Fruit fly (Drosophila melanogaster): ENCODE results near the gene Ada.

Gene Ada

DNA sequence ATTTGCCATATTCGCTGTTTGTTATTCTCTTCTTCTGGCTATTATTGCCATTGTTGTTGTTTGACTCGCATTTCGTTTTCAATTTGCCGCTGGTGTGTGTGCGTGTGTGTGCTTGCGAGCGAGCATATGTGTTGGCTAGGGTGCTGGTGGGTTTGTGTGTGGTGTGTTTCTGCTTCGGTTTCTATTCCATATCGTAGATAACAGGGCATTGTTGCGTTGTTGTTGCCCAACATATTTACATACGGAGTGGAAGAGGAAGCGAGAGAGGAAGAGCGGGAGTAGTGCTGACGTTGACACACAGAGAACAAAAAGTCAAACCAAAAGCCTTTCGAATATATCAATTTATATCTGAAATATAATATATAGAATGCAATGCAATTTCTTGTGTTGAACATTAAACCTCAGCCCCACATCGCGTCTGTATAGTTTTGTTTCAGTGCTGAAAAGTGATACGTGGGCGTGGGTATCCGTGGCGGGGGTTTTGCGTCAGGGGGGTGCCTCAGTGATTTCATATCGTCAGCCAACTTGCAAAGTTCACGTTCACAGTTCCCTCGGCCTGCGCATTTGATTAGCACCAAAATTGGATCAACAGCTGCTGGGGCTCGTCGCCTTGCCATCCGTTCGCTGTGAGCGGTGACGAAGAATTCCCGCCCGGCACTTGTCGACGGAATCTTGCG lies 10.4 kb upstream of the Ada start:
- peak; percentile 51 for TF ChIP-seq CG18262 (tag; optimal IDR thresholded peaks at IDR 0.05)
- TF ChIP-seq dm (GFP tag; optimal IDR thresholded peaks at IDR 0.05): no peak
- peak; percentile 0 for TF ChIP-seq nom (GFP tag; optimal IDR thresholded peaks at IDR 0.05)
- no peak for TF ChIP-seq ac (GFP tag; optimal IDR thresholded peaks at IDR 0.05)
- no peak for TF ChIP-seq Mrtf (GFP tag; IDR thresholded peaks at IDR 0.05)
- peak; percentile 78 for TF ChIP-seq CG12391 (tag; optimal IDR thresholded peaks at IDR 0.05)
- TF ChIP-seq phol (tag; optimal IDR thresholded peaks at IDR 0.05): peak; percentile 65
- peak; percentile 12 to 59 for TF ChIP-seq dpn (GFP tag; optimal IDR thresholded peaks at IDR 0.05)
- no peak for TF ChIP-seq CG16863 (GFP tag; optimal IDR thresholded peaks at IDR 0.05)
- TF ChIP-seq CG17829 (tag; optimal IDR thresholded peaks at IDR 0.05): peak; percentile 69
- peak; percentile 2 for TF ChIP-seq CG4854 (GFP tag; optimal IDR thresholded peaks at IDR 0.05)
- no peak for TF ChIP-seq CG1792 (GFP tag; optimal IDR thresholded peaks at IDR 0.05)
- peak; percentile 65 for TF ChIP-seq CG7839 (tag; optimal IDR thresholded peaks at IDR 0.05)
- no peak for TF ChIP-seq CG4360 (GFP tag; IDR thresholded peaks at IDR 0.05)
- no peak for TF ChIP-seq CHES-1-like (GFP tag; optimal IDR thresholded peaks at IDR 0.05)
- TF ChIP-seq tap (tag; optimal IDR thresholded peaks at IDR 0.05): peak; percentile 51
- no peak for TF ChIP-seq zen2 (GFP tag; IDR thresholded peaks at IDR 0.05; ENCODE audit: partially characterized antibody)
- TF ChIP-seq CG12219 (GFP tag; optimal IDR thresholded peaks at IDR 0.05): peak; percentile 61
- peak; percentile 44 for TF ChIP-seq CG6254 (GFP tag; optimal IDR thresholded peaks at IDR 0.05)
- no peak for TF ChIP-seq crc (GFP tag; optimal IDR thresholded peaks at IDR 0.05)
- TF ChIP-seq lov (optimal IDR thresholded peaks at IDR 0.05): no peak
- no peak for TF ChIP-seq lov (GFP tag; IDR thresholded peaks at IDR 0.05)
- peak; percentile 36 for TF ChIP-seq ewg (GFP tag; optimal IDR thresholded peaks at IDR 0.05)
- peak; percentile 8 for TF ChIP-seq CG1602 (GFP tag; optimal IDR thresholded peaks at IDR 0.05)
- TF ChIP-seq CG13424 (tag; optimal IDR thresholded peaks at IDR 0.05): peak; percentile 75
- peak; percentile 66 for TF ChIP-seq CG10979 (tag; optimal IDR thresholded peaks at IDR 0.05)
- TF ChIP-seq Hand (GFP tag; optimal IDR thresholded peaks at IDR 0.05): peak; percentile 21
- TF ChIP-seq Myb (GFP tag; optimal IDR thresholded peaks at IDR 0.05): no peak
- peak; percentile 44 for TF ChIP-seq salm (tag; optimal IDR thresholded peaks at IDR 0.05)
- TF ChIP-seq CG15601 (tag; optimal IDR thresholded peaks at IDR 0.05): peak; percentile 46
- peak; percentile 80 for TF ChIP-seq HHEX (GFP tag; optimal IDR thresholded peaks at IDR 0.05)
- TF ChIP-seq CG7745 (tag; optimal IDR thresholded peaks at IDR 0.05): no peak
- peak; percentile 26 for TF ChIP-seq CG1832 (GFP tag; optimal IDR thresholded peaks at IDR 0.05)
- TF ChIP-seq CG12942 (GFP tag; optimal IDR thresholded peaks at IDR 0.05): peak; percentile 31
- TF ChIP-seq cwo (GFP tag; optimal IDR thresholded peaks at IDR 0.05): peak; percentile 58
- TF ChIP-seq caup (GFP tag; optimal IDR thresholded peaks at IDR 0.05; ENCODE audit: severe bottlenecking): peak; percentile 66
- TF ChIP-seq CG13894 (tag; optimal IDR thresholded peaks at IDR 0.05): peak; percentile 47
- TF ChIP-seq CG15073 (GFP tag; optimal IDR thresholded peaks at IDR 0.05): peak; percentile 31
- TF ChIP-seq CG2678 (tag; optimal IDR thresholded peaks at IDR 0.05): peak; percentile 78
- peak; percentile 22 for TF ChIP-seq CG3163 (GFP tag; optimal IDR thresholded peaks at IDR 0.05)
- TF ChIP-seq CG13296 (GFP tag; optimal IDR thresholded peaks at IDR 0.05): peak; percentile 68
- peak; percentile 53 for TF ChIP-seq oc (tag; optimal IDR thresholded peaks at IDR 0.05)
- peak; percentile 57 for TF ChIP-seq bcd (GFP tag; optimal IDR thresholded peaks at IDR 0.05)
- TF ChIP-seq stwl (tag; optimal IDR thresholded peaks at IDR 0.05): no peak
- no peak for TF ChIP-seq CG14860 (GFP tag; IDR thresholded peaks at IDR 0.05; ENCODE audit: partially characterized antibody)
- no peak for TF ChIP-seq pfk (GFP tag; optimal IDR thresholded peaks at IDR 0.05)
- TF ChIP-seq fd64A (GFP tag; optimal IDR thresholded peaks at IDR 0.05): peak; percentile 39
- peak; percentile 87 for TF ChIP-seq Fer3 (tag; optimal IDR thresholded peaks at IDR 0.05)
